Worm (Caenorhabditis elegans): ENCODE results near the gene skr-8.

- TF ChIP-seq nhr-76 (tag; optimal IDR thresholded peaks at IDR 0.05) (no peak), skn-1 (tag; optimal IDR thresholded peaks at IDR 0.05) (no peak), ztf-11 (tag; optimal IDR thresholded peaks at IDR 0.05) (no peak), tbx-2 (tag; optimal IDR thresholded peaks at IDR 0.05) (no peak), pqm-1 (tag; optimal IDR thresholded peaks at IDR 0.05) (no peak), nfya-1 (tag; optimal IDR thresholded peaks at IDR 0.05; ENCODE audit: insufficient read depth) (no peak), nhr-12 (tag; optimal IDR thresholded peaks at IDR 0.05) (no peak), nhr-11 (tag; optimal IDR thresholded peaks at IDR 0.05) (no peak)
These were observed 14.8 kb downstream of the skr-8 start, which contains the start of gene Y116A8C.40 for ce11 chrIV:17150871-17151270.

Measured in whole organism, L3 larva.